Worm (Caenorhabditis elegans): ENCODE results near the gene Y73F8A.22.

Gene Y73F8A.22

DNA sequence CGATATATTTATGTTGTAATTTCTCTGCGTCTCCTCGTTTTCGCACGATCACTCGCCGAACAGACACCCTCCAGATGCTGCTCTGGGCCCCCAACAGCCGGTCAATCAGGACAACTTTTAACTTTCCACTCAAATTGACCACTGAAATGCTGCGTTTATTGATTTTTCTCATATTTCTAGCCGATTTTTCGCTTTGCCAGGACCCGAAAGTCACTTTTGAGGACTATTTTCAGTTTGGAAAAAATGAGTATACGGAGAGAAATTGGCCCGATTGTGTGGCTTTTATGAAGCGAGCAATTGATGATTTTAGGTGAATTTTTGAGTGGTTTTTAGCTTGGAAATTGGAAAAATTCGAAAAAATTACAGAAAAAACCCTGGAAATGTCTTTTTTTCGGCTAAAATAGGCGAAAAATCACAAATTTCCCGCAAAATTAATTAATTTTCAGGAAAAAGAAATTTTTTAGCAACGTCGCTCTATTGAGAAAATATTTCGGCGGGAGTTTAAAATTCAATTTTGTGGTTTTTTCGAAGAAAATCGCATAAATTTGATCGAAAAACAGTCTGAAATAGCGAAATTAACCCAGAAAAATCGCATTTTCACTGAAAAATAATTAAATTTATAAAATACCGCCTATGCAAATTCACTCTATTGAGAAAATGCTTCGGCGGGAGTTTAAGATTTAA lies 32.5 kb upstream of the Y73F8A.22 start, which contains the start of gene Y73F8A.26 (continued):
- TF ChIP-seq nhr-80 (tag; optimal IDR thresholded peaks at IDR 0.05): no peak
- TF ChIP-seq ceh-27 (GFP tag; optimal IDR thresholded peaks at IDR 0.05): no peak
- no peak for TF ChIP-seq ekl-4 (GFP tag; IDR thresholded peaks at IDR 0.05)
- TF ChIP-seq mcd-1 (GFP tag; IDR thresholded peaks at IDR 0.05): peak; percentile 65
- no peak for TF ChIP-seq chd-7 (tag; optimal IDR thresholded peaks at IDR 0.05)
- TF ChIP-seq lin-54 (GFP tag; optimal IDR thresholded peaks at IDR 0.05): peak; percentile 52
- no peak for TF ChIP-seq F23B12.7 (tag; optimal IDR thresholded peaks at IDR 0.05; ENCODE audit: insufficient read depth)
- TF ChIP-seq mxl-1 (tag; optimal IDR thresholded peaks at IDR 0.05): no peak
- no peak for TF ChIP-seq F52B5.7 (tag; optimal IDR thresholded peaks at IDR 0.05)
- no peak for TF ChIP-seq hlh-12 (tag; optimal IDR thresholded peaks at IDR 0.05)
- no peak for TF ChIP-seq hmg-20 (GFP tag; IDR thresholded peaks at IDR 0.05)
- no peak for TF ChIP-seq F22D6.2 (tag; optimal IDR thresholded peaks at IDR 0.05)
- TF ChIP-seq ztf-26 (tag; optimal IDR thresholded peaks at IDR 0.05): no peak
- TF ChIP-seq egl-44 (GFP tag; IDR thresholded peaks at IDR 0.05): no peak
- no peak for TF ChIP-seq ztf-28 (GFP tag; IDR thresholded peaks at IDR 0.05)
- no peak for TF ChIP-seq ceh-100 (GFP tag; IDR thresholded peaks at IDR 0.05)
- TF ChIP-seq ceh-40 (GFP tag; IDR thresholded peaks at IDR 0.05): no peak
- no peak for TF ChIP-seq let-607 (tag; optimal IDR thresholded peaks at IDR 0.05)
- TF ChIP-seq F57C9.4 (tag; optimal IDR thresholded peaks at IDR 0.05): no peak
- TF ChIP-seq ztf-3 (GFP tag; optimal IDR thresholded peaks at IDR 0.05): no peak
- TF ChIP-seq mes-4 (tag; optimal IDR thresholded peaks at IDR 0.05): no peak
- no peak for TF ChIP-seq ceh-91 (GFP tag; IDR thresholded peaks at IDR 0.05)
- no peak for TF ChIP-seq cebp-2 (GFP tag; IDR thresholded peaks at IDR 0.05)
- TF ChIP-seq ccch-3 (GFP tag; optimal IDR thresholded peaks at IDR 0.05): no peak
- TF ChIP-seq sptf-2 (GFP tag; optimal IDR thresholded peaks at IDR 0.05): no peak
- TF ChIP-seq attf-5 (GFP tag; optimal IDR thresholded peaks at IDR 0.05): no peak
- no peak for TF ChIP-seq attf-3 (GFP tag; conservative IDR thresholded peaks at IDR 0.05)
- no peak for TF ChIP-seq snpc-3.4 (tag; optimal IDR thresholded peaks at IDR 0.05)
- TF ChIP-seq aptf-3 (GFP tag; IDR thresholded peaks at IDR 0.05): no peak
- TF ChIP-seq hlh-26 (GFP tag; conservative IDR thresholded peaks at IDR 0.05): no peak
- no peak for TF ChIP-seq egrh-3 (GFP tag; IDR thresholded peaks at IDR 0.05)
- TF ChIP-seq tbp1 (GFP tag; optimal IDR thresholded peaks at IDR 0.05): peak; percentile 3
- TF ChIP-seq madf-10 (tag; optimal IDR thresholded peaks at IDR 0.05): no peak
- no peak for TF ChIP-seq ets-4 (GFP tag; optimal IDR thresholded peaks at IDR 0.05)
- no peak for TF ChIP-seq ztf-25 (GFP tag; IDR thresholded peaks at IDR 0.05)
- TF ChIP-seq him-1 (tag; optimal IDR thresholded peaks at IDR 0.05): peak; percentile 39
- TF ChIP-seq dox-1 (GFP tag; IDR thresholded peaks at IDR 0.05): no peak
- no peak for TF ChIP-seq efl-1 (GFP tag; optimal IDR thresholded peaks at IDR 0.05)
- no peak for TF ChIP-seq F10E7.11 (tag; optimal IDR thresholded peaks at IDR 0.05)
- no peak for TF ChIP-seq B0035.1 (tag; optimal IDR thresholded peaks at IDR 0.05)
- no peak; the same call in 1 of the 2 replicates for TF ChIP-seq hsf-1 (GFP tag; IDR thresholded peaks at IDR 0.05)
- TF ChIP-seq egl-18 (GFP tag; IDR thresholded peaks at IDR 0.05): no peak
- TF ChIP-seq sea-2 (GFP tag; IDR thresholded peaks at IDR 0.05): no peak
- TF ChIP-seq pbrm-1 (GFP tag; IDR thresholded peaks at IDR 0.05): peak; percentile 48; the same call in 1 of the 2 replicates
- TF ChIP-seq T26A5.8 (tag; optimal IDR thresholded peaks at IDR 0.05): no peak
- no peak for TF ChIP-seq ceh-58 (GFP tag; IDR thresholded peaks at IDR 0.05)
- TF ChIP-seq snpc-1.3 (tag; optimal IDR thresholded peaks at IDR 0.05; ENCODE audit: insufficient read depth): no peak
- TF ChIP-seq T07F8.4 (tag; optimal IDR thresholded peaks at IDR 0.05): no peak
- no peak for TF ChIP-seq lin-35 (GFP tag; optimal IDR thresholded peaks at IDR 0.05)

Measured in whole organism, young adult.